Fruit fly (Drosophila melanogaster): ENCODE measurements around the gene Stt3A.

Gene Stt3A

dm6 chrX:21042638-21043513, 10.9 kb downstream of the Stt3A start (continued):
- TF ChIP-seq CG9437 (GFP tag; optimal IDR thresholded peaks at IDR 0.05) (peak; percentile 71), CG7839 (tag; optimal IDR thresholded peaks at IDR 0.05) (peak; percentile 96), pho (GFP tag; optimal IDR thresholded peaks at IDR 0.05) (peak; percentile 24), CG10543 (GFP tag; optimal IDR thresholded peaks at IDR 0.05) (peak; percentile 85), CG1602 (GFP tag; optimal IDR thresholded peaks at IDR 0.05) (peak; percentile 75), trh (GFP tag; optimal IDR thresholded peaks at IDR 0.05) (peak; percentile 67), ewg (GFP tag; optimal IDR thresholded peaks at IDR 0.05) (peak; percentile 78), aop (GFP tag; IDR thresholded peaks at IDR 0.05) (peak; percentile 66; the same call in 1 of the 2 replicates), emc (GFP tag; optimal IDR thresholded peaks at IDR 0.05) (no peak), peb (GFP tag; IDR thresholded peaks at IDR 0.05) (peak; percentile 47), pum (GFP tag; optimal IDR thresholded peaks at IDR 0.05) (no peak), Bteb2 (GFP tag; optimal IDR thresholded peaks at IDR 0.05) (no peak), otp (GFP tag; IDR thresholded peaks at IDR 0.05) (peak; percentile 75), lola (GFP tag; optimal IDR thresholded peaks at IDR 0.05) (peak in 1 of 3 experiments; percentile 79), CG4282 (GFP tag; optimal IDR thresholded peaks at IDR 0.05) (no peak), CG9215 (GFP tag; IDR thresholded peaks at IDR 0.05) (peak; percentile 69), CG33213 (GFP tag; optimal IDR thresholded peaks at IDR 0.05) (no peak), MBD-R2 (GFP tag; IDR thresholded peaks at IDR 0.05) (peak; percentile 52; the same call in 1 of the 2 replicates), CG16813 (GFP tag; IDR thresholded peaks at IDR 0.05; ENCODE audit: partially characterized antibody) (no peak), shn (GFP tag; optimal IDR thresholded peaks at IDR 0.05) (no peak), pan (optimal IDR thresholded peaks at IDR 0.05) (no peak), pan (GFP tag; optimal IDR thresholded peaks at IDR 0.05 in 1 of 2, IDR thresholded peaks at IDR 0.05 in 1 of 2) (peak in 1 of 2 experiments; percentile 92), Hr3 (GFP tag; optimal IDR thresholded peaks at IDR 0.05) (peak; percentile 81), zfh1 (GFP tag; IDR thresholded peaks at IDR 0.05) (peak; percentile 94), CG17186 (GFP tag; optimal IDR thresholded peaks at IDR 0.05) (peak; percentile 46), B-H2 (GFP tag; optimal IDR thresholded peaks at IDR 0.05) (peak; percentile 83), CG2116 (GFP tag; optimal IDR thresholded peaks at IDR 0.05) (peak; percentile 51), Ada2b (GFP tag; IDR thresholded peaks at IDR 0.05) (peak; percentile 91), CG16863 (GFP tag; optimal IDR thresholded peaks at IDR 0.05) (no peak), Tbp (GFP tag; optimal IDR thresholded peaks at IDR 0.05) (no peak), Atf-2 (GFP tag; optimal IDR thresholded peaks at IDR 0.05) (no peak), CG13775 (GFP tag; optimal IDR thresholded peaks at IDR 0.05) (peak; percentile 83), sd (tag; optimal IDR thresholded peaks at IDR 0.05) (peak; percentile 69), Nf-YB (GFP tag; optimal IDR thresholded peaks at IDR 0.05) (peak; percentile 75), CoRest (tag; optimal IDR thresholded peaks at IDR 0.05) (peak; percentile 91), Sox102F (GFP tag; optimal IDR thresholded peaks at IDR 0.05) (peak; percentile 94), abd-A (tag; optimal IDR thresholded peaks at IDR 0.05) (peak; percentile 27), CG10147 (GFP tag; optimal IDR thresholded peaks at IDR 0.05) (peak; percentile 90), CHES-1-like (GFP tag; optimal IDR thresholded peaks at IDR 0.05) (no peak), CG31365 (tag; optimal IDR thresholded peaks at IDR 0.05) (peak; percentile 60), lmd (GFP tag; IDR thresholded peaks at IDR 0.05) (peak; percentile 88), twi (tag; optimal IDR thresholded peaks at IDR 0.05) (peak; percentile 74), CG13894 (tag; optimal IDR thresholded peaks at IDR 0.05) (peak; percentile 86), h (optimal IDR thresholded peaks at IDR 0.05) (no peak), YL-1 (GFP tag; optimal IDR thresholded peaks at IDR 0.05) (peak; percentile 59), prd (optimal IDR thresholded peaks at IDR 0.05) (no peak), prd (GFP tag; IDR thresholded peaks at IDR 0.05) (peak; percentile 92), org-1 (GFP tag; optimal IDR thresholded peaks at IDR 0.05) (peak; percentile 75), Scr (GFP tag; IDR thresholded peaks at IDR 0.05; ENCODE audit: partially characterized antibody) (no peak), bab2 (GFP tag; optimal IDR thresholded peaks at IDR 0.05) (peak; percentile 40)
